Fruit fly (Drosophila melanogaster) whole organism, pupa: Measurements from ENCODE around the gene Vinc.

ENCODE experiments used
- CG17806 ChIP-seq: fragments of 200-800 bp; sonication (Bioruptor generic); optimal IDR thresholded peaks from 2 replicates; lab custom pipeline; 2018; ENCODE audit warnings: missing biosample characterization, mild to moderate bottlenecking, missing genetic modification characterization, moderate library complexity
- CG8301 ChIP-seq: fragments of 200-800 bp; sonication (Bioruptor generic); optimal IDR thresholded peaks from 2 replicates; lab custom pipeline; 2018; ENCODE audit warnings: missing biosample characterization, mild to moderate bottlenecking, missing genetic modification characterization
- D1 ChIP-seq: fragments of 200-800 bp; sonication (Bioruptor generic); optimal IDR thresholded peaks from 2 replicates; lab custom pipeline; 2018; ENCODE audit warnings: missing biosample characterization, mild to moderate bottlenecking, missing genetic modification characterization, moderate library complexity
- EcR ChIP-seq: fragments of 200-800 bp; sonication (Bioruptor generic); optimal IDR thresholded peaks from 3 replicates; lab custom pipeline; 2019; ENCODE audit warnings: missing biosample characterization, missing genetic modification characterization, mild to moderate bottlenecking, moderate library complexity, missing genetic modification reagents
- rn ChIP-seq: fragments of 200-800 bp; sonication (Bioruptor generic); IDR thresholded peaks from 2 replicates; pipeline ENCODE4 v1.3.6; 2022; ENCODE audit warnings: missing biosample characterization, missing genetic modification characterization

DNA sequence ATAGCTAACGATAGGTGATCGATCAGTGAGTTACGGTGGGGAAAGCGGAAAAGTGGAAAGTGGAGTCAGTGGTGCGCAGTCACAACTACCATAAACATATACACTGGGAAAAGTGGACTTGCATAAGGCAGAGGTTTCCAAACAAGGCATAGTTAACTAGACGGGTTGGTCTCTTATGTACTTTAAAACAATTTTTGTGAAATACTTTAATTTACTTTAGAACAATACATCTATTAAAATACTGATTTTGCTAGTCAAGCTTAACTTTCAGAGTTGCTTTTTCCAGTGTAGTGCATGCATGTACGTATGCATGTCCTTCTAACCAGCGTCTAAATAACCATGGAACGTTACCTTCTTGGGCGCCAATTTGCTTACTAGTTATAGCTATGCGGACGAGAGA lies 2.5 kb downstream of the Vinc start:
- TF ChIP-seq CG17806 (tag; lab: Kevin White, UChicago): peak; percentile 21
- TF ChIP-seq rn: no peak
- TF ChIP-seq CG8301 (tag; lab: Kevin White, UChicago): peak; percentile 57
- no peak for TF ChIP-seq D1 (tag; lab: Kevin White, UChicago)
- TF ChIP-seq EcR: no peak
